Worm (Caenorhabditis elegans): ENCODE results near the gene W02B12.16.

Gene W02B12.16

ce11 chrII:11438417-11438816, 37.9 kb downstream of the W02B12.16 start, which contains the start of gene vha-6 (continued):
- no peak for TF ChIP-seq nhr-25 (tag; optimal IDR thresholded peaks at IDR 0.05; ENCODE audit: borderline replicate concordance, insufficient read depth)
- TF ChIP-seq ceh-44 (GFP tag; IDR thresholded peaks at IDR 0.05), result no peak
- TF ChIP-seq saeg-2 (GFP tag; IDR thresholded peaks at IDR 0.05), result no peak
- no peak for TF ChIP-seq duxl-1 (tag; optimal IDR thresholded peaks at IDR 0.05; ENCODE audit: poor library complexity)
- no peak for TF ChIP-seq spr-1 (tag; optimal IDR thresholded peaks at IDR 0.05)
- TF ChIP-seq ztf-7 (tag; optimal IDR thresholded peaks at IDR 0.05), result no peak
- no peak for TF ChIP-seq zip-11 (GFP tag; IDR thresholded peaks at IDR 0.05)
- no peak for TF ChIP-seq T26A8.4 (GFP tag; IDR thresholded peaks at IDR 0.05)
- no peak for TF ChIP-seq D1046.2 (GFP tag; IDR thresholded peaks at IDR 0.05)
- peak; percentile 67 for TF ChIP-seq dmd-6 (GFP tag; IDR thresholded peaks at IDR 0.05)
- no peak for TF ChIP-seq mxl-2 (GFP tag; conservative IDR thresholded peaks at IDR 0.05)
- TF ChIP-seq aly-2 (tag; optimal IDR thresholded peaks at IDR 0.05), result no peak
- no peak for TF ChIP-seq dpl-1 (GFP tag; optimal IDR thresholded peaks at IDR 0.05)
- no peak for TF ChIP-seq spr-3 (GFP tag; optimal IDR thresholded peaks at IDR 0.05)
- no peak for TF ChIP-seq ceh-82 (tag; optimal IDR thresholded peaks at IDR 0.05)
- TF ChIP-seq nhr-6 (tag; optimal IDR thresholded peaks at IDR 0.05), result no peak
- no peak for TF ChIP-seq lin-15B (tag; optimal IDR thresholded peaks at IDR 0.05)

ce11 chrII:11433942-11434341, 42.4 kb downstream of the W02B12.16 start, which contains the start of gene C05D12.5:
TSS of gene C05D12.5 (plus strand) at chrII:11434242.
- TF ChIP-seq arid-1 (GFP tag; conservative IDR thresholded peaks at IDR 0.05), result no peak
- no peak for TF ChIP-seq nhr-41 (GFP tag; IDR thresholded peaks at IDR 0.05)
- TF ChIP-seq zfp-3 (GFP tag; conservative IDR thresholded peaks at IDR 0.05), result no peak
- TF ChIP-seq daf-19 (GFP tag; conservative IDR thresholded peaks at IDR 0.05), result no peak
- TF ChIP-seq daf-8 (GFP tag; IDR thresholded peaks at IDR 0.05), result no peak
- no peak for TF ChIP-seq sdz-12 (GFP tag; optimal IDR thresholded peaks at IDR 0.05)
- TF ChIP-seq rbr-2 (tag; optimal IDR thresholded peaks at IDR 0.05), result no peak
- TF ChIP-seq dve-1 (tag; optimal IDR thresholded peaks at IDR 0.05; ENCODE audit: insufficient read depth), result no peak

- peak; percentile 3 for TF ChIP-seq aha-1 (tag)
- TF ChIP-seq F10B5.3 (tag; optimal IDR thresholded peaks at IDR 0.05), result no peak
- no peak for TF ChIP-seq ceh-82 (tag; optimal IDR thresholded peaks at IDR 0.05)
- TF ChIP-seq zag-1 (tag; optimal IDR thresholded peaks at IDR 0.05), result no peak
- no peak for TF ChIP-seq egl-43 (GFP tag; IDR thresholded peaks at IDR 0.05)
Observed at ce11 chrII:11431584-11431983, 44.7 kb downstream of the W02B12.16 start, which contains the start of gene C05D12.4. TSS of gene C05D12.4 (plus strand) at chrII:11431884.

ce11 chrII:11428599-11428998, 47.7 kb downstream of the W02B12.16 start:
- TF ChIP-seq ceh-82 (tag; optimal IDR thresholded peaks at IDR 0.05) (no peak), egl-43 (GFP tag; IDR thresholded peaks at IDR 0.05) (no peak), ctbp-1 (GFP tag; IDR thresholded peaks at IDR 0.05) (no peak), zfp-3 (GFP tag; conservative IDR thresholded peaks at IDR 0.05) (no peak), dmd-6 (GFP tag; IDR thresholded peaks at IDR 0.05) (peak; percentile 52), pqm-1 (tag; optimal IDR thresholded peaks at IDR 0.05) (peak; percentile 46), ZK337.2 (GFP tag; IDR thresholded peaks at IDR 0.05) (no peak), ztf-11 (tag; optimal IDR thresholded peaks at IDR 0.05) (no peak), nhr-28 (tag; optimal IDR thresholded peaks at IDR 0.05) (peak; percentile 46), attf-4 (tag; optimal IDR thresholded peaks at IDR 0.05) (no peak), nhr-102 (tag; optimal IDR thresholded peaks at IDR 0.05) (no peak), hlh-11 (tag; optimal IDR thresholded peaks at IDR 0.05) (peak; percentile 5), nhr-48 (tag; optimal IDR thresholded peaks at IDR 0.05) (no peak), unc-130 (GFP tag; optimal IDR thresholded peaks at IDR 0.05) (no peak), ceh-44 (GFP tag; IDR thresholded peaks at IDR 0.05) (no peak), ZK546.5 (tag; optimal IDR thresholded peaks at IDR 0.05) (no peak), T26A8.4 (GFP tag; IDR thresholded peaks at IDR 0.05) (no peak)
